Fruit fly (Drosophila melanogaster) whole organism, embryonic: ENCODE results near the gene CG13056.

Source experiments
- B-H1 ChIP-seq: fragments of 200-800 bp; sonication (Bioruptor generic); IDR thresholded peaks from 3 replicates; pipeline ENCODE4 v1.3.6; 2022; ENCODE audit warnings: missing biosample characterization, missing genetic modification characterization
- Blimp-1 ChIP-seq: fragments of 200-800 bp; sonication (Bioruptor generic); optimal IDR thresholded peaks from 3 replicates; lab custom pipeline; 2018; ENCODE audit warnings: missing biosample characterization, missing genetic modification characterization, mild to moderate bottlenecking, moderate library complexity, missing genetic modification reagents
- CG10321 ChIP-seq: fragments of 200-800 bp; sonication (Bioruptor generic); IDR thresholded peaks from 2 replicates; pipeline ENCODE4 v1.3.6; 2022; ENCODE audit warnings: missing biosample characterization, missing genetic modification characterization
- CG10431 ChIP-seq: fragments of 200-800 bp; sonication (Bioruptor generic); optimal IDR thresholded peaks from 3 replicates; lab custom pipeline; 2018; ENCODE audit warnings: missing biosample characterization, mild to moderate bottlenecking, missing genetic modification characterization
- CG12391 ChIP-seq: fragments of 200-800 bp; sonication (Bioruptor generic); optimal IDR thresholded peaks from 3 replicates; lab custom pipeline; 2018; ENCODE audit warnings: missing biosample characterization, mild to moderate bottlenecking, missing genetic modification characterization, moderate library complexity
- CG13624 ChIP-seq: fragments of 200-800 bp; sonication (Bioruptor generic); optimal IDR thresholded peaks from 2 replicates; lab custom pipeline; 2016; ENCODE audit warnings: missing biosample characterization, missing genetic modification characterization
- CG14860 ChIP-seq: fragments of 200-800 bp; sonication (Bioruptor generic); IDR thresholded peaks from 3 replicates; pipeline ENCODE4 v1.3.6; 2022; ENCODE audit warnings: missing biosample characterization, missing genetic modification characterization; ENCODE audit not compliant: partially characterized antibody
- CG17186 ChIP-seq: fragments of 200-800 bp; sonication (Bioruptor generic); optimal IDR thresholded peaks from 3 replicates; lab custom pipeline; 2017; ENCODE audit warnings: missing biosample characterization, missing genetic modification reagents, missing genetic modification characterization
- CG17385 ChIP-seq: fragments of 200-800 bp; sonication (Bioruptor generic); optimal IDR thresholded peaks from 3 replicates; lab custom pipeline; 2018; ENCODE audit warnings: missing biosample characterization, mild to moderate bottlenecking, missing genetic modification characterization
- CG17912 ChIP-seq: fragments of 200-800 bp; sonication (Bioruptor generic); optimal IDR thresholded peaks from 2 replicates; lab custom pipeline; 2018; ENCODE audit warnings: missing biosample characterization, mild to moderate bottlenecking, missing genetic modification characterization
- CG18476 ChIP-seq: fragments of 200-800 bp; sonication (Bioruptor generic); optimal IDR thresholded peaks from 2 replicates; lab custom pipeline; 2016; ENCODE audit warnings: missing biosample characterization, mild to moderate bottlenecking, missing genetic modification characterization
- CG18599 ChIP-seq: fragments of 200-800 bp; sonication (Bioruptor generic); optimal IDR thresholded peaks from 3 replicates; lab custom pipeline; 2017; ENCODE audit warnings: missing biosample characterization, missing genetic modification characterization, mild to moderate bottlenecking, moderate library complexity, missing genetic modification reagents
- CG30020 ChIP-seq: fragments of 200-800 bp; optimal IDR thresholded peaks from 2 replicates; lab custom pipeline; 2019; ENCODE audit warnings: missing biosample characterization, mild to moderate bottlenecking, missing genetic modification characterization, moderate library complexity
- CG31441 ChIP-seq: fragments of 200-800 bp; sonication (Bioruptor generic); IDR thresholded peaks from 2 replicates; pipeline ENCODE4 v1.3.6; 2022; ENCODE audit warnings: missing biosample characterization, missing genetic modification characterization
- CG4854 ChIP-seq: fragments of 200-800 bp; sonication (Bioruptor generic); optimal IDR thresholded peaks from 2 replicates; lab custom pipeline; 2016; ENCODE audit warnings: missing biosample characterization, missing genetic modification characterization, inconsistent platforms
- CG6683 ChIP-seq: fragments of 200-800 bp; sonication (Bioruptor generic); optimal IDR thresholded peaks from 2 replicates; lab custom pipeline; 2017; ENCODE audit warnings: missing biosample characterization, mild to moderate bottlenecking, missing genetic modification characterization, missing genetic modification reagents
- CG7839 ChIP-seq: fragments of 200-800 bp; sonication (Bioruptor generic); optimal IDR thresholded peaks from 3 replicates; lab custom pipeline; 2018; ENCODE audit warnings: missing biosample characterization, mild to moderate bottlenecking, missing genetic modification characterization, moderate library complexity
- CG7928 ChIP-seq: fragments of 200-800 bp; sonication (Bioruptor generic); optimal IDR thresholded peaks from 2 replicates; lab custom pipeline; 2017; ENCODE audit warnings: missing biosample characterization, mild to moderate bottlenecking, missing genetic modification characterization
- D19A ChIP-seq: fragments of 200-800 bp; optimal IDR thresholded peaks from 3 replicates; lab custom pipeline; 2019; ENCODE audit warnings: missing biosample characterization, mild to moderate bottlenecking, missing genetic modification characterization, moderate library complexity
- Ets97D ChIP-seq: fragments of 200-800 bp; sonication (Bioruptor generic); optimal IDR thresholded peaks from 3 replicates; lab custom pipeline; 2016; ENCODE audit warnings: missing biosample characterization, missing genetic modification characterization
- Gsc ChIP-seq: fragments of 200-800 bp; sonication (Bioruptor generic); IDR thresholded peaks from 2 replicates; pipeline ENCODE4 v1.3.6; 2022; ENCODE audit warnings: missing biosample characterization, missing genetic modification characterization
- Hmr ChIP-seq: fragments of 200-800 bp; sonication (Bioruptor generic); optimal IDR thresholded peaks from 3 replicates; lab custom pipeline; 2017; ENCODE audit warnings: mild to moderate bottlenecking, missing biosample characterization, missing genetic modification reagents, missing genetic modification characterization
- Lpt ChIP-seq: fragments of >200 bp; optimal IDR thresholded peaks from 2 replicates; lab custom pipeline; 2018; ENCODE audit warnings: missing biosample characterization, missing genetic modification characterization
- MTF-1 ChIP-seq: fragments of 200-800 bp; sonication (Bioruptor generic); optimal IDR thresholded peaks from 2 replicates; lab custom pipeline; 2018; ENCODE audit warnings: missing biosample characterization, mild to moderate bottlenecking, missing genetic modification characterization, borderline replicate concordance
- Sin3A ChIP-seq: fragments of >200 bp; optimal IDR thresholded peaks from 2 replicates; lab custom pipeline; 2018
- Spps ChIP-seq: fragments of 200-800 bp; sonication (Bioruptor generic); optimal IDR thresholded peaks from 2 replicates; lab custom pipeline; 2018; ENCODE audit warnings: missing biosample characterization, mild to moderate bottlenecking, missing genetic modification characterization
- Sry-δ ChIP-seq: fragments of 200-800 bp; sonication (Bioruptor generic); optimal IDR thresholded peaks from 2 replicates; lab custom pipeline; 2016; ENCODE audit warnings: missing biosample characterization, missing genetic modification characterization
- ci ChIP-seq: fragments of 200-800 bp; sonication (Bioruptor generic); IDR thresholded peaks from 3 replicates; pipeline ENCODE4 v1.3.6; 2022; ENCODE audit warnings: missing biosample characterization, missing genetic modification characterization
- ewg ChIP-seq: fragments of 200-800 bp; sonication (Bioruptor generic); optimal IDR thresholded peaks from 3 replicates; lab custom pipeline; 2017; ENCODE audit warnings: mild to moderate bottlenecking, missing biosample characterization, missing genetic modification reagents, missing genetic modification characterization
- gcm2 ChIP-seq: fragments of 200-800 bp; sonication (Bioruptor generic); optimal IDR thresholded peaks from 2 replicates; lab custom pipeline; 2016; ENCODE audit warnings: missing biosample characterization, missing genetic modification characterization
- grn ChIP-seq: fragments of 200-800 bp; sonication (Bioruptor generic); optimal IDR thresholded peaks from 3 replicates; lab custom pipeline; 2017; ENCODE audit warnings: missing biosample characterization, missing genetic modification characterization
- gro ChIP-seq: fragments of 200-800 bp; sonication (Bioruptor generic); optimal IDR thresholded peaks from 2 replicates; lab custom pipeline; 2016; ENCODE audit warnings: missing biosample characterization, missing genetic modification characterization
- insv ChIP-seq, 2 experiments: fragments of 200-800 bp; sonication (Bioruptor generic); optimal IDR thresholded peaks; 3 replicates each; lab custom pipeline; 2016 to 2018; ENCODE audit warnings: missing biosample characterization in 2 of 2, missing genetic modification characterization in 2 of 2
- kah ChIP-seq: fragments of 200-800 bp; sonication (Bioruptor generic); optimal IDR thresholded peaks from 2 replicates; lab custom pipeline; 2018; ENCODE audit warnings: missing biosample characterization, mild to moderate bottlenecking, missing genetic modification characterization
- nau ChIP-seq: fragments of 200-800 bp; sonication (Bioruptor generic); optimal IDR thresholded peaks from 3 replicates; lab custom pipeline; 2017; ENCODE audit warnings: missing biosample characterization, mild to moderate bottlenecking, missing genetic modification characterization, missing genetic modification reagents
- nom ChIP-seq: fragments of 200-800 bp; sonication (Bioruptor generic); optimal IDR thresholded peaks from 2 replicates; lab custom pipeline; 2017; ENCODE audit warnings: missing biosample characterization, missing genetic modification characterization, mild to moderate bottlenecking, moderate library complexity, missing genetic modification reagents
- pros ChIP-seq: fragments of 200-800 bp; sonication (Bioruptor generic); optimal IDR thresholded peaks from 3 replicates; lab custom pipeline; 2019; ENCODE audit warnings: missing biosample characterization, mild to moderate bottlenecking, missing genetic modification characterization, moderate library complexity
- run ChIP-seq: fragments of 200-800 bp; sonication (Bioruptor generic); optimal IDR thresholded peaks from 3 replicates; lab custom pipeline; 2018; ENCODE audit warnings: missing biosample characterization, mild to moderate bottlenecking, missing genetic modification characterization
- tio ChIP-seq: fragments of 200-800 bp; sonication (Bioruptor generic); optimal IDR thresholded peaks from 2 replicates; lab custom pipeline; 2017; ENCODE audit warnings: missing biosample characterization, missing genetic modification characterization, inconsistent platforms
- tna ChIP-seq: fragments of 200-800 bp; sonication (Bioruptor generic); IDR thresholded peaks from 2 replicates; pipeline ENCODE4 v1.3.6; 2022; ENCODE audit warnings: missing biosample characterization, missing genetic modification characterization; ENCODE audit not compliant: partially characterized antibody
- z ChIP-seq: fragments of 200-800 bp; sonication (Bioruptor generic); IDR thresholded peaks from 3 replicates; pipeline ENCODE4 v1.3.6; 2022; ENCODE audit warnings: missing biosample characterization, missing genetic modification characterization
- zen ChIP-seq: fragments of 200-800 bp; sonication (Bioruptor generic); optimal IDR thresholded peaks from 3 replicates; lab custom pipeline; 2018; ENCODE audit warnings: missing biosample characterization, mild to moderate bottlenecking, missing genetic modification characterization, moderate library complexity
- zf30C ChIP-seq: fragments of 200-800 bp; sonication (Bioruptor generic); optimal IDR thresholded peaks from 3 replicates; lab custom pipeline; 2018; ENCODE audit warnings: missing biosample characterization, mild to moderate bottlenecking, missing genetic modification characterization

The CG13056 gene

DNA sequence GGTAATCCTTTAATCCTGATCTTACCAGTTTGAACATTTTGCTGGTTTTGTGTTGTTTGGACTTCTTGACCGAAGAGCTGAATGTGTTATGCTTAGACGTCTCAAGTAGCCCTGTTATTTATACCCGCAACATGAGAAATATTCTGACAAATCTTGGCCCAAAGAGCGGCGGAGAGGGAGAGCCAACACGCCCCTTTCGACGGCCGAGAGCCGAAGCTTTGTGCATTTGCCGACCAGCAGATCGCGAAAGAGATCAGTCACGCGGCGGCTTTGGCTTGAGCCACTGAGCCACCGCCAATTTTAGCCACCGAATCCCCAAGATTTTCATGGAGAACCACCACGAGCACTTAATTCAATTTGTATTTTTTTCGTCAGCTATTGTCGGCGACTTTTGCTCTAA, 37.7 kb upstream of the CG13056 start, which contains the start of gene CG4962:
Gene CG4962, minus strand, starts transcription at position 101 of the 400 bp plus-strand sequence.
- TF ChIP-seq ewg (GFP tag; lab: Kevin White, UChicago) (no peak), Lpt (GFP tag; lab: Kevin White, UChicago) (no peak), gcm2 (GFP tag; lab: Kevin White, UChicago) (no peak), zf30C (no peak), Sry-δ (GFP tag; lab: Kevin White, UChicago) (no peak), Ets97D (GFP tag; lab: Kevin White, UChicago) (no peak), run (tag; lab: Kevin White, UChicago) (no peak), CG7928 (GFP tag; lab: Kevin White, UChicago) (no peak), CG14860 (no peak)
- TF ChIP-seq, all 482 proteins: peak for 0

DNA sequence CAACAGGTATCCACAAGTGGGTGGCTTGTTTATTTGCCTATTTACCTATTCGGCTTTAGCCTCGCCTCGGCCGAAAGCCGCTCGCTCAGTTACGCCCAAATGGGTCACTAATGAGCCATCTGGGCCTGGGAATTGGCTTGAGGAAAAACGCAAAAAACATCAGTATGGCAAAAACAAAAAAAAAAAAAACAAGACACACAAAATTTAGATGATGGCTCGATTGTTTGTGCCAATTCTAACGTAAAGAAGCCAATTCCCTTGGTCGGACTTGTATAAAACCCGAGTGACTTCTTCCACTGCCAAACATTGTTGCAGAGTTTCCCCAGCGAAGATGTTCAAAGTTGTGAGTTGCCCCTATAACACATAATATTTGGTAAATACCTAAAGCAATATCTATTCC, 32.0 kb upstream of the CG13056 start, which contains the start of gene CG4982:
Gene CG4982, plus strand, starts transcription at position 301 of the 400 bp plus-strand sequence.
- TF ChIP-seq CG31441 (GFP tag; lab: Robert Waterston, UW) (no peak), CG7839 (tag; lab: Kevin White, UChicago) (no peak), pros (GFP tag; lab: Kevin White, UChicago) (no peak), CG10431 (GFP tag; lab: Kevin White, UChicago) (no peak), kah (GFP tag; lab: Kevin White, UChicago) (no peak), CG6683 (GFP tag; lab: Kevin White, UChicago) (no peak), z (GFP tag; lab: Robert Waterston, UW) (no peak), nom (GFP tag; lab: Kevin White, UChicago) (no peak), grn (no peak), gro (GFP tag; lab: Kevin White, UChicago) (no peak), ci (no peak), B-H1 (GFP tag; lab: Robert Waterston, UW) (no peak), CG12391 (tag; lab: Kevin White, UChicago) (no peak), CG4854 (no peak), Spps (tag; lab: Kevin White, UChicago) (no peak), tna (GFP tag; lab: Robert Waterston, UW) (no peak), Lpt (GFP tag; lab: Kevin White, UChicago) (no peak), CG17186 (GFP tag; lab: Kevin White, UChicago) (no peak), CG30020 (tag; lab: Kevin White, UChicago) (no peak), Sin3A (lab: Kevin White, UChicago) (no peak)

DNA sequence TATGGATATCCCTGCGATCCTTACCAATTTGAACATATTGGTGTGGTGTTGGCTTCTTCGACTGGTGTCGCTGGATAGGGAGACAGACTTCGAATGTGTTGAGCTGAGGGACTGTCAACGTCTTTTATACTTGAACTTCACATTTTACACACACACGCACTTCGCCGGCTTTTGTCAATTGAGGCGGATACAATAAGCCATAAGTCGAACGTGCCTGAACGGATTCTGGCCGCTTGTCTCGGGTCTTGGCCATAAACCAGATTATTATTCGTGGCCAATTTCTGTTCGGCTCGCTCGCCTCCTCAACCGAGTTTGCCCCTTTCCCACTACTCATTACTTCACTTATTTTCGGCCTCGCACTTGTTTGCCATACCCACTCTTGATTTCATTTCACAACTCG, 30.0 kb upstream of the CG13056 start, which contains the start of gene CG13044:
Gene CG13044, minus strand, starts transcription at position 101 of the 400 bp plus-strand sequence.
- TF ChIP-seq CG10321 (GFP tag; lab: Robert Waterston, UW) (no peak), Blimp-1 (GFP tag; lab: Kevin White, UChicago) (peak; percentile 16)

DNA sequence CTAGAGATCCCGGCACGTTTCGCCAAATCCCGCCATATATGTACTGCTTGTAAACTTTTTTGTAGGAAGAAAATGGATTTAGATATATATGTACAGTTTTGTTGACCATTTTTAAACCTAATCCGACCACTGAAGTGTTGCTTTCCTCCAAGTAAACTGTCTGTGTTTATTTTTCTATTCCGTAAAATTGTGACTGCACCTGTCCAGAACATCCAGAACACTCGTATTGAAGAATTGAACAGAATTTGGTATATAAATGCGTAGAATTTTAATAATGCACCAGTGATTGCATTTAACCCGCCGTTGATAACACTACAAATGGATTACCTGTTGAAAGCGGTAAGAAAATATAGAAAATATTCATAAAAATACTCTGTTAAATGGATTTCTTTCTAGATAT, 29.1 kb upstream of the CG13056 start, which contains the start of gene CG43249:
Gene CG43249, plus strand, starts transcription at position 301 of the 400 bp plus-strand sequence.
- TF ChIP-seq zen (tag; lab: Kevin White, UChicago) (no peak), zf30C (no peak), CG13624 (GFP tag; lab: Kevin White, UChicago) (no peak), CG17912 (GFP tag; lab: Kevin White, UChicago) (no peak), CG17385 (GFP tag; lab: Kevin White, UChicago) (no peak), tio (no peak), CG18476 (GFP tag; lab: Kevin White, UChicago) (no peak), insv (GFP tag; optimal IDR thresholded peaks at IDR 0.05; lab: Kevin White, UChicago) (no peak), CG18599 (GFP tag; lab: Kevin White, UChicago) (no peak), Gsc (no peak), Hmr (GFP tag; lab: Kevin White, UChicago) (no peak), D19A (tag; lab: Kevin White, UChicago) (no peak), MTF-1 (no peak), nau (no peak)
